Worm (Caenorhabditis elegans) whole organism, young adult: ENCODE results near the gene C17H12.5.
A peak's percentile ranks its signal among the peaks of the same experiment; 100 is the strongest.

Experiments used
- B0336.3 ChIP-seq: fragments of 200-800 bp; sonication (Bioruptor generic); IDR thresholded peaks from 2 replicates; pipeline ENCODE4 v1.3.6; 2022; ENCODE audit warnings: missing genetic modification characterization, missing compliant biosample characterization
- C17E4.6 ChIP-seq: fragments of 200-800 bp; sonication (Bioruptor generic); IDR thresholded peaks from 2 replicates; pipeline ENCODE4 v1.3.6; 2022; ENCODE audit warnings: missing genetic modification reagents, missing genetic modification characterization, missing compliant biosample characterization
- F33H1.4 ChIP-seq: fragments of 200-800 bp; sonication (Bioruptor generic); IDR thresholded peaks from 2 replicates; pipeline ENCODE4 v1.3.6; 2022; ENCODE audit warnings: missing genetic modification reagents, missing genetic modification characterization, missing compliant biosample characterization
- F37B4.10 ChIP-seq: fragments of 200-800 bp; sonication (Bioruptor generic); IDR thresholded peaks from 2 replicates; pipeline ENCODE4 v1.3.6; 2022; ENCODE audit warnings: missing genetic modification characterization, missing compliant biosample characterization
- F57A8.1 ChIP-seq: fragments of 200-800 bp; sonication (Bioruptor generic); optimal IDR thresholded peaks from 2 replicates; lab custom pipeline; 2018; ENCODE audit warnings: mild to moderate bottlenecking, missing genetic modification characterization, moderate library complexity, missing compliant biosample characterization
- K12H6.12 ChIP-seq: fragments of 200-800 bp; sonication (Bioruptor generic); optimal IDR thresholded peaks from 2 replicates; lab custom pipeline; 2018; ENCODE audit warnings: mild to moderate bottlenecking, missing genetic modification characterization, missing compliant biosample characterization
- T07F8.4 ChIP-seq: sonication (generic microtip); optimal IDR thresholded peaks from 2 replicates; lab custom pipeline; 2016; ENCODE audit warnings: mild to moderate bottlenecking, missing genetic modification characterization, moderate library complexity, missing compliant biosample characterization
- Y53F4B.3 ChIP-seq: fragments of 200-800 bp; sonication (Bioruptor generic); IDR thresholded peaks from 2 replicates; pipeline ENCODE4 v1.3.6; 2022; ENCODE audit warnings: missing genetic modification reagents, missing genetic modification characterization, missing compliant biosample characterization
- Y67H2A.10 ChIP-seq: fragments of 200-800 bp; sonication (Bioruptor generic); conservative IDR thresholded peaks from 2 replicates; pipeline ENCODE4 v1.3.6; 2022; ENCODE audit warnings: missing genetic modification reagents, missing genetic modification characterization, missing compliant biosample characterization
- Y79H2A.3 ChIP-seq: fragments of 200-800 bp; sonication (Bioruptor generic); conservative IDR thresholded peaks from 2 replicates; pipeline ENCODE4 v1.3.6; 2022; ENCODE audit warnings: missing genetic modification reagents, missing genetic modification characterization, missing compliant biosample characterization
- akir-1 ChIP-seq: fragments of 200-800 bp; sonication (Bioruptor generic); optimal IDR thresholded peaks from 2 replicates; lab custom pipeline; 2018; ENCODE audit warnings: mild to moderate bottlenecking, missing genetic modification characterization, moderate library complexity, missing compliant biosample characterization
- aptf-2 ChIP-seq: fragments of 200-800 bp; sonication (Bioruptor generic); conservative IDR thresholded peaks from 2 replicates; pipeline ENCODE4 v1.3.6; 2022; ENCODE audit warnings: missing genetic modification reagents, missing genetic modification characterization, missing compliant biosample characterization
- athp-1 ChIP-seq: sonication (generic microtip); optimal IDR thresholded peaks from 2 replicates; lab custom pipeline; 2017; ENCODE audit warnings: mild to moderate bottlenecking, missing genetic modification characterization, missing compliant biosample characterization
- bed-1 ChIP-seq: fragments of 200-800 bp; sonication (Bioruptor generic); IDR thresholded peaks from 2 replicates; pipeline ENCODE4 v1.3.6; 2022; ENCODE audit warnings: missing genetic modification reagents, missing genetic modification characterization, missing compliant biosample characterization
- bed-2 ChIP-seq: fragments of 200-800 bp; sonication (Bioruptor generic); IDR thresholded peaks from 2 replicates; pipeline ENCODE4 v1.3.6; 2022; ENCODE audit warnings: missing genetic modification reagents, missing genetic modification characterization, missing compliant biosample characterization
- cebp-1 ChIP-seq, 2 experiments: fragments of 200-800 bp in 1 of 2; sonication (Bioruptor generic) in 1 of 2; sonication (generic microtip) in 1 of 2; IDR thresholded peaks in 1 of 2; optimal IDR thresholded peaks in 1 of 2; 2 replicates each; pipeline versions ENCODE4 v1.3.6 to Lab custom; 2017 to 2022; ENCODE audit warnings: missing compliant biosample characterization in 2 of 2, missing genetic modification characterization in 2 of 2, mild to moderate bottlenecking in 1 of 2, missing genetic modification reagents in 1 of 2, moderate library complexity in 1 of 2
- cebp-2 ChIP-seq: fragments of 200-800 bp; sonication (Bioruptor generic); IDR thresholded peaks from 2 replicates; pipeline ENCODE4 v1.3.6; 2022; ENCODE audit warnings: missing genetic modification characterization, missing compliant biosample characterization
- ceh-27 ChIP-seq: fragments of 200-800 bp; sonication (Bioruptor generic); optimal IDR thresholded peaks from 2 replicates; lab custom pipeline; 2018; ENCODE audit warnings: mild to moderate bottlenecking, missing genetic modification characterization, moderate library complexity, missing compliant biosample characterization
- ceh-91 ChIP-seq: fragments of 200-800 bp; sonication (Bioruptor generic); IDR thresholded peaks from 2 replicates; pipeline ENCODE4 v1.3.6; 2022; ENCODE audit warnings: missing genetic modification reagents, missing genetic modification characterization, missing compliant biosample characterization
- die-1 ChIP-seq: sonication (generic microtip); optimal IDR thresholded peaks from 2 replicates; lab custom pipeline; 2016; ENCODE audit warnings: missing genotype, mild to moderate bottlenecking, missing genetic modification characterization, missing compliant biosample characterization
- dpl-1 ChIP-seq: fragments of 150-350 bp; optimal IDR thresholded peaks from 2 replicates; lab custom pipeline; 2014; ENCODE audit warnings: missing biosample characterization, missing genetic modification reagents, missing genetic modification characterization
- egl-44 ChIP-seq: fragments of 200-800 bp; sonication (Bioruptor generic); IDR thresholded peaks from 2 replicates; pipeline ENCODE4 v1.3.6; 2022; ENCODE audit warnings: missing genetic modification reagents, missing genetic modification characterization, missing compliant biosample characterization
- egrh-3 ChIP-seq: fragments of 200-800 bp; sonication (Bioruptor generic); IDR thresholded peaks from 2 replicates; pipeline ENCODE4 v1.3.6; 2022; ENCODE audit warnings: missing genetic modification reagents, missing genetic modification characterization, missing compliant biosample characterization
- ets-4 ChIP-seq: fragments of 200-800 bp; sonication (Bioruptor generic); optimal IDR thresholded peaks from 2 replicates; lab custom pipeline; 2018; ENCODE audit warnings: mild to moderate bottlenecking, missing genetic modification characterization, missing compliant biosample characterization
- fkh-3 ChIP-seq: sonication (generic microtip); optimal IDR thresholded peaks from 2 replicates; lab custom pipeline; 2016; ENCODE audit warnings: mild to moderate bottlenecking, missing genetic modification characterization, missing compliant biosample characterization
- gei-17 ChIP-seq: fragments of 200-800 bp; sonication (Bioruptor generic); optimal IDR thresholded peaks from 2 replicates; lab custom pipeline; 2018; ENCODE audit warnings: mild to moderate bottlenecking, missing genetic modification characterization, missing compliant biosample characterization
- hlh-26 ChIP-seq: fragments of 200-800 bp; sonication (Bioruptor generic); conservative IDR thresholded peaks from 2 replicates; pipeline ENCODE4 v1.3.6; 2022; ENCODE audit warnings: missing genetic modification reagents, missing genetic modification characterization, missing compliant biosample characterization
- hmg-1.2 ChIP-seq: fragments of 200-800 bp; sonication (Bioruptor generic); IDR thresholded peaks from 2 replicates; pipeline ENCODE4 v1.3.6; 2022; ENCODE audit warnings: missing genetic modification reagents, missing genetic modification characterization, missing compliant biosample characterization
- lin-35 ChIP-seq, 3 experiments: fragments of 150-350 bp in 2 of 3; sonication (generic microtip) in 1 of 3; optimal IDR thresholded peaks; 2 replicates each; lab custom pipeline; 2014 to 2018; ENCODE audit warnings: missing biosample characterization in 3 of 3, missing genetic modification characterization in 3 of 3, missing genetic modification reagents in 3 of 3
- lir-1 ChIP-seq: fragments of 200-800 bp; sonication (Bioruptor generic); conservative IDR thresholded peaks from 2 replicates; pipeline ENCODE4 v1.3.6; 2022; ENCODE audit warnings: missing genetic modification reagents, missing genetic modification characterization, missing compliant biosample characterization
- lsl-1 ChIP-seq: fragments of 200-800 bp; sonication (Bioruptor generic); optimal IDR thresholded peaks from 2 replicates; lab custom pipeline; 2018; ENCODE audit warnings: mild to moderate bottlenecking, missing genetic modification characterization, moderate library complexity, missing compliant biosample characterization
- nfya-1 ChIP-seq: sonication (generic microtip); optimal IDR thresholded peaks from 2 replicates; lab custom pipeline; 2017; ENCODE audit warnings: antibody characterized with exemption, missing compliant biosample characterization, missing genetic modification characterization, borderline replicate concordance; ENCODE audit not compliant: insufficient read depth
- nfya-2 ChIP-seq: fragments of 200-800 bp; sonication (Bioruptor generic); IDR thresholded peaks from 2 replicates; pipeline ENCODE4 v1.3.6; 2022; ENCODE audit warnings: missing genetic modification reagents, missing genetic modification characterization, missing compliant biosample characterization
- nhr-179 ChIP-seq: sonication (generic microtip); optimal IDR thresholded peaks from 2 replicates; lab custom pipeline; 2016; ENCODE audit warnings: mild to moderate bottlenecking, missing genetic modification characterization, missing compliant biosample characterization
- nhr-27 ChIP-seq: fragments of 200-800 bp; sonication (Bioruptor generic); optimal IDR thresholded peaks from 2 replicates; lab custom pipeline; 2018; ENCODE audit warnings: mild to moderate bottlenecking, missing genetic modification characterization, moderate library complexity, missing compliant biosample characterization
- rcor-1 ChIP-seq: fragments of 200-800 bp; sonication (Bioruptor generic); IDR thresholded peaks from 2 replicates; pipeline ENCODE4 v1.3.6; 2022; ENCODE audit warnings: missing genetic modification reagents, missing genetic modification characterization, missing compliant biosample characterization
- repo-1 ChIP-seq: sonication (generic microtip); optimal IDR thresholded peaks from 2 replicates; lab custom pipeline; 2017; ENCODE audit warnings: mild to moderate bottlenecking, missing genetic modification characterization, missing compliant biosample characterization
- sea-2 ChIP-seq: fragments of 200-800 bp; sonication (Bioruptor generic); IDR thresholded peaks from 2 replicates; pipeline ENCODE4 v1.3.6; 2022; ENCODE audit warnings: missing genetic modification characterization, missing compliant biosample characterization
- sptf-2 ChIP-seq: fragments of 200-800 bp; sonication (Bioruptor generic); optimal IDR thresholded peaks from 2 replicates; lab custom pipeline; 2018; ENCODE audit warnings: mild to moderate bottlenecking, missing genetic modification characterization, missing compliant biosample characterization
- tbp1 ChIP-seq: fragments of 200-800 bp; sonication (Bioruptor generic); optimal IDR thresholded peaks from 2 replicates; lab custom pipeline; 2018; ENCODE audit warnings: mild to moderate bottlenecking, missing genetic modification characterization, missing compliant biosample characterization
- tbx-9 ChIP-seq: sonication (generic microtip); optimal IDR thresholded peaks from 2 replicates; lab custom pipeline; 2016; ENCODE audit warnings: borderline replicate concordance, missing genetic modification characterization, inconsistent platforms, missing compliant biosample characterization
- unc-130 ChIP-seq: sonication (generic microtip); optimal IDR thresholded peaks from 2 replicates; lab custom pipeline; 2016; ENCODE audit warnings: missing genetic modification reagents, missing genetic modification characterization, missing compliant biosample characterization
- xnd-1 ChIP-seq: sonication (generic microtip); optimal IDR thresholded peaks from 2 replicates; lab custom pipeline; 2016; ENCODE audit warnings: missing genotype, missing genetic modification reagents, missing genetic modification characterization, missing compliant biosample characterization
- zfh-2 ChIP-seq: fragments of 200-800 bp; sonication (Bioruptor generic); conservative IDR thresholded peaks from 2 replicates; pipeline ENCODE4 v1.3.6; 2022; ENCODE audit warnings: missing genetic modification reagents, missing genetic modification characterization, missing compliant biosample characterization
- zim-3 ChIP-seq: sonication (generic microtip); optimal IDR thresholded peaks from 2 replicates; lab custom pipeline; 2017; ENCODE audit warnings: mild to moderate bottlenecking, missing genetic modification characterization, moderate library complexity, missing compliant biosample characterization
- ztf-26 ChIP-seq: sonication (generic microtip); optimal IDR thresholded peaks from 2 replicates; lab custom pipeline; 2017; ENCODE audit warnings: missing genetic modification characterization, missing compliant biosample characterization
- ztf-28 ChIP-seq: fragments of 200-800 bp; sonication (Bioruptor generic); IDR thresholded peaks from 2 replicates; pipeline ENCODE4 v1.3.6; 2022; ENCODE audit warnings: missing genetic modification reagents, missing genetic modification characterization, missing compliant biosample characterization

Gene C17H12.5

DNA sequence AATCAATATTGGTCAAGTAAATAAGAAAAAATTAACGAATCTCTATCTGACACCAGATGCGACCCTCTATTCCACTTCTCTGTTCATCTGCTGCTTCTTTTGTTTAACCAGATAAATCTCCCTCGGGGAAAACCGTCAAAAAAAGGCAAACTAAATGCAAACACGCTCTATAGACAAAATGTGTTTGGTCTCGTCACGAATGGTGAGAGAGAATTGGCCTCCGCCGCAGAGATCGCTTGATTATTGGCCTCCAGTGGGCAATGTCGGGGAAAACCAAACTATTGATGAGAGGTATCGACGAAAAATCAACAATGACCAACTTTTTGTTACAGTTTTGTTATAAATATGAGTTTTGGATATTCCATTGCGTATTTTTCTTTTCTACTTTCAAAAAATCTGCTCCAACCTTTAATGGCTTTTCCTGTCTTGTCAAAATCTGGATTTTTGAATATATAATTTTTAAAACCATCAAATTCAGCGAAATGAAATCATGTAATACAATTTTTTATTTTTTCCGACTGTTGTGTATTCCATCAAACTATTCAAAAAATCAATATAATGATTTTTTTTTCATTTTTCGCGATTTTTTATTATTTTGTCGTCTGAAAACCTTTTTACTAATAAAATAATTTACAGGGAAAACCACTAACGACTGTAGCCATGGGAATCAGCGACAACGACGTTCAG, 26.9 kb downstream of the C17H12.5 start, which contains the start of the genes C17H12.2 and vha-8 (continued):
- 0 out of 2 replicates have a peak, but pooled peaks have one; percentile 51 for TF ChIP-seq egl-44
- no peak for TF ChIP-seq zim-3
- TF ChIP-seq B0336.3 (GFP tag; lab: Robert Waterston, UW) = peak; percentile 67
- no peak for TF ChIP-seq hlh-26 (GFP tag; lab: Robert Waterston, UW)
- no peak for TF ChIP-seq die-1 (tag; lab: Kevin White, UChicago)
- TF ChIP-seq K12H6.12 (tag; lab: Kevin White, UChicago) = peak; percentile 83
- TF ChIP-seq ztf-26 (tag; lab: Kevin White, UChicago) = peak; percentile 59
- TF ChIP-seq F57A8.1 = no peak
- TF ChIP-seq C17E4.6 (GFP tag; lab: Robert Waterston, UW) = no peak
- no peak for TF ChIP-seq nfya-1 (tag; lab: Kevin White, UChicago)
- TF ChIP-seq F37B4.10 (GFP tag; lab: Robert Waterston, UW) = no peak
- peak; percentile 45 for TF ChIP-seq ceh-91 (GFP tag; lab: Robert Waterston, UW)
- TF ChIP-seq lin-35 (GFP tag; optimal IDR thresholded peaks at IDR 0.05; lab: Kevin White, UChicago) = peak in 1 of 3 experiments; percentile 84
- 0 out of 2 replicates have a peak, but pooled peaks have one; percentile 46 for TF ChIP-seq rcor-1 (GFP tag; lab: Robert Waterston, UW)
- peak; percentile 7 for TF ChIP-seq akir-1 (GFP tag; lab: Kevin White, UChicago)
- TF ChIP-seq T07F8.4 (tag; lab: Kevin White, UChicago) = no peak
- peak; percentile 90 for TF ChIP-seq F33H1.4 (GFP tag; lab: Robert Waterston, UW)
- peak; percentile 28; the same call in 1 of the 2 replicates for TF ChIP-seq hmg-1.2 (GFP tag; lab: Robert Waterston, UW)
- no peak for TF ChIP-seq Y79H2A.3 (GFP tag; lab: Robert Waterston, UW)
- peak; percentile 32 for TF ChIP-seq repo-1 (tag; lab: Kevin White, UChicago)
- peak; percentile 9 for TF ChIP-seq ets-4 (GFP tag; lab: Kevin White, UChicago)
- TF ChIP-seq dpl-1 (GFP tag; lab: Kevin White, UChicago) = peak; percentile 4
- no peak for TF ChIP-seq egrh-3 (GFP tag; lab: Robert Waterston, UW)
- no peak for TF ChIP-seq tbx-9 (tag; lab: Kevin White, UChicago)
- TF ChIP-seq lir-1 (GFP tag; lab: Robert Waterston, UW) = no peak
- TF ChIP-seq bed-2 (GFP tag; lab: Robert Waterston, UW) = no peak
- TF ChIP-seq nhr-179 (tag; lab: Kevin White, UChicago) = no peak
- peak; percentile 91 for TF ChIP-seq ceh-27 (GFP tag; lab: Kevin White, UChicago)
- TF ChIP-seq Y53F4B.3 (GFP tag; lab: Robert Waterston, UW) = no peak
- peak; percentile 48 for TF ChIP-seq tbp1
- TF ChIP-seq Y67H2A.10 (GFP tag; lab: Robert Waterston, UW) = peak; percentile 78
- no peak for TF ChIP-seq fkh-3 (tag; lab: Kevin White, UChicago)
- no peak for TF ChIP-seq bed-1 (GFP tag; lab: Robert Waterston, UW)
- no peak for TF ChIP-seq nhr-27 (tag; lab: Kevin White, UChicago)
- TF ChIP-seq xnd-1 (tag; lab: Kevin White, UChicago) = no peak
- no peak for TF ChIP-seq nfya-2 (GFP tag; lab: Robert Waterston, UW)
- no peak for TF ChIP-seq lsl-1
- no peak for TF ChIP-seq ztf-28
- TF ChIP-seq unc-130 (GFP tag; lab: Kevin White, UChicago) = no peak
- TF ChIP-seq cebp-2 = 0 out of 2 replicates have a peak, but pooled peaks have one; percentile 10
- TF ChIP-seq sptf-2 = no peak
- TF ChIP-seq cebp-1 (GFP tag; IDR thresholded peaks at IDR 0.05; lab: Robert Waterston, UW) = 0 out of 2 replicates have a peak, but pooled peaks have one; percentile 19
- peak; percentile 83 for TF ChIP-seq cebp-1 (tag; optimal IDR thresholded peaks at IDR 0.05; lab: Kevin White, UChicago)
- TF ChIP-seq sea-2 (GFP tag; lab: Robert Waterston, UW) = no peak
- peak; percentile 55; the same call in 1 of the 2 replicates for TF ChIP-seq zfh-2 (GFP tag; lab: Robert Waterston, UW)
- peak; percentile 44 for TF ChIP-seq athp-1 (tag; lab: Kevin White, UChicago)
- TF ChIP-seq aptf-2 (GFP tag; lab: Robert Waterston, UW) = no peak; the same call in 1 of the 2 replicates
- TF ChIP-seq gei-17 (GFP tag; lab: Kevin White, UChicago) = peak; percentile 9
